Worm (Caenorhabditis elegans) whole organism, midembryonic: ENCODE results near the gene inx-11.

Source experiments
- T22C8.4 ChIP-seq: fragments of 200-800 bp; sonication (Bioruptor generic); IDR thresholded peaks from 2 replicates; pipeline ENCODE4 v1.3.6; 2022; ENCODE audit warnings: missing genetic modification characterization, missing compliant biosample characterization
- cog-1 ChIP-seq: sonication (generic microtip); optimal IDR thresholded peaks from 2 replicates; lab custom pipeline; 2016; ENCODE audit warnings: missing genetic modification characterization, missing compliant biosample characterization
- flt-1 ChIP-seq: fragments of 200-800 bp; sonication (Bioruptor generic); IDR thresholded peaks from 2 replicates; pipeline ENCODE4 v1.3.6; 2022; ENCODE audit warnings: missing genetic modification characterization, missing compliant biosample characterization
- klf-2 ChIP-seq: fragments of 200-800 bp; sonication (Bioruptor generic); conservative IDR thresholded peaks from 2 replicates; pipeline ENCODE4 v1.3.6; 2022; ENCODE audit warnings: missing genetic modification reagents, missing genetic modification characterization, missing compliant biosample characterization
- med-1 ChIP-seq: sonication (generic microtip); optimal IDR thresholded peaks from 2 replicates; lab custom pipeline; 2017; ENCODE audit warnings: missing genetic modification characterization, mild to moderate bottlenecking, missing compliant biosample characterization, antibody characterized with exemption, missing genetic modification reagents; ENCODE audit not compliant: insufficient read depth
- ref-1 ChIP-seq: fragments of 200-800 bp; sonication (Bioruptor generic); conservative IDR thresholded peaks from 2 replicates; pipeline ENCODE4 v1.3.6; 2022; ENCODE audit warnings: missing genetic modification reagents, missing genetic modification characterization, missing compliant biosample characterization
- tab-1 ChIP-seq: fragments of 200-800 bp; sonication (Bioruptor generic); IDR thresholded peaks from 2 replicates; pipeline ENCODE4 v1.3.6; 2022; ENCODE audit warnings: missing genetic modification characterization, missing compliant biosample characterization
- ztf-23 ChIP-seq: fragments of 200-800 bp; sonication (Bioruptor generic); IDR thresholded peaks from 2 replicates; pipeline ENCODE4 v1.3.6; 2022; ENCODE audit warnings: missing genetic modification reagents, missing genetic modification characterization, missing compliant biosample characterization
- ztf-29 ChIP-seq: fragments of 200-800 bp; sonication (Bioruptor generic); IDR thresholded peaks from 2 replicates; pipeline ENCODE4 v1.3.6; 2022; ENCODE audit warnings: missing genetic modification reagents, missing genetic modification characterization, missing compliant biosample characterization

The inx-11 gene

DNA sequence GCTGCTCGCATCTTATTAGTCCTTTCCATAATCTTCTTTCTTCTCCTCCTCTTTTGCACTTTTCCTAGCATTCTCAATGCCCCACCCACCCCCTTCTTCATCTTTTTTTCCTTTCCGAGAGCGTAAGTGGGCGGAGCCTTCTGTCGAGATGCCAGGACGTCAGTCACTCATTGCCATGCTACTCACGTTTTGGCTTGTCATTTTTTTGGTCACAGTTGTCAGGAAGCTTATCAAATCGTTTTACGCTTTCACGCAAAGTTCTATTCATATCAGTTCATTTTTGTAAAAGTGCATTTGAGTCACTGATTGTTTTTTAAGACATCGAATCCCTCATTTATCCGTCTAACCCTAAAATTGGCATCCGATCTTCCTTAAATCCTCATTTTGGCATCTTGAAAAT, 53.0 kb downstream of the inx-11 start:
- no peak for TF ChIP-seq tab-1 (GFP tag; lab: Robert Waterston, UW)
- no peak for TF ChIP-seq T22C8.4 (GFP tag; lab: Robert Waterston, UW)
- no peak for TF ChIP-seq ref-1
- no peak for TF ChIP-seq cog-1 (tag; lab: Kevin White, UChicago)
- no peak for TF ChIP-seq klf-2
- no peak for TF ChIP-seq ztf-29 (GFP tag; lab: Robert Waterston, UW)
- TF ChIP-seq med-1: no peak
- no peak for TF ChIP-seq flt-1 (GFP tag; lab: Robert Waterston, UW)
- no peak for TF ChIP-seq ztf-23

- TF ChIP-seq tab-1 (GFP tag; lab: Robert Waterston, UW) (no peak), flt-1 (GFP tag; lab: Robert Waterston, UW) (no peak), cog-1 (tag; lab: Kevin White, UChicago) (no peak), ztf-29 (GFP tag; lab: Robert Waterston, UW) (no peak), klf-2 (no peak), T22C8.4 (GFP tag; lab: Robert Waterston, UW) (no peak), med-1 (no peak), ref-1 (no peak), ztf-23 (no peak)
These were observed 53.7 kb downstream of the inx-11 start, which contains the start of gene F45D3.2 for ce11 chrV:12540739-12541138. F45D3.2 (plus strand) TSS chrV:12541039.

DNA sequence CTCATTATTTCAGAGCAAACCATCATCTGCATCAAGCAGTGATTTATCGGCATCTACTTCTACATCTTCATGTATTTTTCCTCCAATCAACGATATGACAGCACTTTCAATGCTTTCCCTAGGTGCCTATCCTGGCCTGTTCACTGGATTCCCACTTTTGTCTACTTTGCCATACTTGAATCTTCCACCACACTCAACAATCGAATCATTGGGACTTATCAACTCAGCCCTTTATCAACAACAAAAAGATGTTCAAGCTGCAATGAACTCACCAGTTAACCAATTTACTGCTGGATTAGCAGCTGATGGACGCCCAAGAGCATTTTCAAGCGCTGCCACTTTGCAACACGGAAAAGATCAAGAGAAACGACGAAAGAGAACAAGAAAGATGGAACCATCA, 54.2 kb downstream of the inx-11 start:
- TF ChIP-seq klf-2 (no peak), flt-1 (GFP tag; lab: Robert Waterston, UW) (no peak), tab-1 (GFP tag; lab: Robert Waterston, UW) (no peak), T22C8.4 (GFP tag; lab: Robert Waterston, UW) (no peak), ztf-29 (GFP tag; lab: Robert Waterston, UW) (no peak), med-1 (no peak), ref-1 (no peak), ztf-23 (no peak), cog-1 (tag; lab: Kevin White, UChicago) (no peak)
